Worm (Caenorhabditis elegans) whole organism, early embryonic: ENCODE data around the gene nhr-163.

ENCODE experiments used
- B0310.2 ChIP-seq: sonication (generic microtip); optimal IDR thresholded peaks from 2 replicates; lab custom pipeline; 2016; ENCODE audit warnings: mild to moderate bottlenecking, missing genetic modification characterization, missing compliant biosample characterization
- F13C5.2 ChIP-seq: sonication (generic microtip); optimal IDR thresholded peaks from 2 replicates; lab custom pipeline; 2017; ENCODE audit warnings: mild to moderate bottlenecking, missing genetic modification characterization, inconsistent platforms, missing compliant biosample characterization
- aly-1 ChIP-seq: sonication (generic microtip); optimal IDR thresholded peaks from 2 replicates; lab custom pipeline; 2016; ENCODE audit warnings: missing genetic modification characterization, missing compliant biosample characterization
- ama-1 ChIP-seq: fragments of 150-350 bp; optimal IDR thresholded peaks from 2 replicates; lab custom pipeline; 2014
- ceh-13 ChIP-seq: fragments of 200-800 bp; sonication (Bioruptor generic); optimal IDR thresholded peaks from 2 replicates; lab custom pipeline; 2018; ENCODE audit warnings: mild to moderate bottlenecking, missing genetic modification characterization, missing compliant biosample characterization
- ceh-36 ChIP-seq: sonication (generic microtip); optimal IDR thresholded peaks from 2 replicates; lab custom pipeline; 2016; ENCODE audit warnings: missing genetic modification characterization, inconsistent platforms, missing compliant biosample characterization
- ets-7 ChIP-seq: sonication (generic microtip); optimal IDR thresholded peaks from 2 replicates; lab custom pipeline; 2016; ENCODE audit warnings: missing genotype, missing genetic modification characterization, missing compliant biosample characterization
- flt-1 ChIP-seq: fragments of 200-800 bp; sonication (Bioruptor generic); IDR thresholded peaks from 2 replicates; pipeline ENCODE4 v1.3.6; 2022; ENCODE audit warnings: missing genetic modification characterization, missing compliant biosample characterization
- hmbx-1 ChIP-seq: sonication (generic microtip); optimal IDR thresholded peaks from 2 replicates; lab custom pipeline; 2016; ENCODE audit warnings: mild to moderate bottlenecking, missing genetic modification characterization, missing compliant biosample characterization
- hmg-4 ChIP-seq: fragments of 200-800 bp; sonication (Bioruptor generic); optimal IDR thresholded peaks from 2 replicates; lab custom pipeline; 2018; ENCODE audit warnings: mild to moderate bottlenecking, missing genetic modification characterization, missing compliant biosample characterization
- hnd-1 ChIP-seq: sonication (generic microtip); optimal IDR thresholded peaks from 2 replicates; lab custom pipeline; 2016; ENCODE audit warnings: missing genetic modification characterization, missing compliant biosample characterization
- pes-1 ChIP-seq: fragments of 200-800 bp; sonication (Bioruptor generic); IDR thresholded peaks from 2 replicates; pipeline ENCODE4 v1.3.6; 2022; ENCODE audit warnings: missing genetic modification reagents, missing genetic modification characterization, missing compliant biosample characterization
- scrt-1 ChIP-seq: fragments of 200-800 bp; sonication (Bioruptor generic); IDR thresholded peaks from 2 replicates; pipeline ENCODE4 v1.3.6; 2022; ENCODE audit warnings: missing genetic modification characterization, missing compliant biosample characterization
- sea-1 ChIP-seq: fragments of 200-800 bp; sonication (Bioruptor generic); conservative IDR thresholded peaks from 2 replicates; pipeline ENCODE4 v1.3.6; 2022; ENCODE audit warnings: missing genetic modification characterization, missing compliant biosample characterization
- tbx-11 ChIP-seq: fragments of 200-800 bp; sonication (Bioruptor generic); IDR thresholded peaks from 2 replicates; pipeline ENCODE4 v1.3.6; 2022; ENCODE audit warnings: missing genetic modification characterization, missing compliant biosample characterization
- tbx-37 ChIP-seq: fragments of 200-800 bp; sonication (Bioruptor generic); conservative IDR thresholded peaks from 2 replicates; pipeline ENCODE4 v1.3.6; 2022; ENCODE audit warnings: missing genetic modification reagents, missing genetic modification characterization, missing compliant biosample characterization
- tra-4 ChIP-seq: sonication (generic microtip); optimal IDR thresholded peaks from 2 replicates; lab custom pipeline; 2017; ENCODE audit warnings: missing genetic modification characterization, missing compliant biosample characterization

The nhr-163 gene

DNA sequence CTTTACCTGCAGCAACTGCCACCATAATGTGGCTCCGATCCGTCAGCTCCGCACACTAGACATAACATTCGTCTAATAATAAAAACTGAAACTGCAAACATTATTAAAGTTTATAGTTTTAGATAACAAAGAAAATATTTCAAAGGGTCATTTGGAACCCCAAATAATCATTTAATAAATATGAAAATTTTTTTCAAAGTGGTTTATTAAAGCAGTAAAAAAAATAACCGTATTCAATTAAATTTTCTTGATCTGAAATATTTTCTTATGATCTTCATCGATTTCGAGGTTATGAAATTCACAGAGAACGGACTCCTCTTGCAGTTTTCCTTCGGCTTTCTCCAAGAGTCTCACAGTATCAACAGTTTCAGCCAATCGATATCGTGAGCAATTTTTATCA, at the start of gene nhr-163:
Gene nhr-163, minus strand, starts transcription at position 101 of the 400 bp plus-strand sequence.
- TF ChIP-seq pes-1 (GFP tag; lab: Robert Waterston, UW) (no peak), hnd-1 (tag; lab: Kevin White, UChicago) (no peak), scrt-1 (GFP tag; lab: Robert Waterston, UW) (no peak), flt-1 (GFP tag; lab: Robert Waterston, UW) (no peak), ets-7 (no peak), tbx-11 (GFP tag; lab: Robert Waterston, UW) (no peak), ceh-36 (tag; lab: Kevin White, UChicago) (no peak), tbx-37 (no peak), hmbx-1 (tag; lab: Kevin White, UChicago) (no peak), sea-1 (GFP tag; lab: Robert Waterston, UW) (no peak), B0310.2 (tag; lab: Kevin White, UChicago) (no peak), F13C5.2 (tag; lab: Kevin White, UChicago) (no peak), ceh-13 (GFP tag; lab: Kevin White, UChicago) (no peak), aly-1 (tag; lab: Kevin White, UChicago) (no peak), tra-4 (tag; lab: Kevin White, UChicago) (no peak), hmg-4 (no peak), ama-1 (lab: Kevin White, UChicago) (no peak)

DNA sequence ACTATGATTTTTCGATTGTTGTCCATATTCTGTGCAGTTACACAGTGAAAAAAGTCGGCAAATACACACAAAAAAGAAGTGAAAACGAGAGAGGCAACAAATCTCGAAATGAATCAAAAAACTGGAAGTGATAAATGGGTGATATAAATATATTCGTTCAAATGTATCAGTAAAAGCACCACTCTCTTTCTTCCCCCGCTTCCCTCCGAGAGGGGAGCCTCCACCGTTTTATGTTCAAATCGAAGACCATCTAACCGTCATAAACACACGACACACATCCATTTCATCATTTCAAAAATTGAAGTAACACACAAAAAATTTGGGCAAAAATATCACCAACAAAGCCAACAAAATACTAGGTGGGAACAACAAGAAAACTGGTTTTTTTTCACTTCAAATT, 41.2 kb upstream of the nhr-163 start, which contains the start of gene F20A1.6:
Gene F20A1.6, minus strand, starts transcription at position 101 of the 400 bp plus-strand sequence.
- TF ChIP-seq tbx-37 (no peak), pes-1 (GFP tag; lab: Robert Waterston, UW) (no peak), F13C5.2 (tag; lab: Kevin White, UChicago) (no peak), ama-1 (lab: Kevin White, UChicago) (no peak), hmbx-1 (tag; lab: Kevin White, UChicago) (no peak), tbx-11 (GFP tag; lab: Robert Waterston, UW) (no peak), hmg-4 (no peak), aly-1 (tag; lab: Kevin White, UChicago) (no peak), tra-4 (tag; lab: Kevin White, UChicago) (no peak), B0310.2 (tag; lab: Kevin White, UChicago) (no peak), hnd-1 (tag; lab: Kevin White, UChicago) (no peak), flt-1 (GFP tag; lab: Robert Waterston, UW) (no peak), ceh-36 (tag; lab: Kevin White, UChicago) (no peak), ets-7 (no peak), sea-1 (GFP tag; lab: Robert Waterston, UW) (no peak), scrt-1 (GFP tag; lab: Robert Waterston, UW) (no peak), ceh-13 (GFP tag; lab: Kevin White, UChicago) (no peak)

DNA sequence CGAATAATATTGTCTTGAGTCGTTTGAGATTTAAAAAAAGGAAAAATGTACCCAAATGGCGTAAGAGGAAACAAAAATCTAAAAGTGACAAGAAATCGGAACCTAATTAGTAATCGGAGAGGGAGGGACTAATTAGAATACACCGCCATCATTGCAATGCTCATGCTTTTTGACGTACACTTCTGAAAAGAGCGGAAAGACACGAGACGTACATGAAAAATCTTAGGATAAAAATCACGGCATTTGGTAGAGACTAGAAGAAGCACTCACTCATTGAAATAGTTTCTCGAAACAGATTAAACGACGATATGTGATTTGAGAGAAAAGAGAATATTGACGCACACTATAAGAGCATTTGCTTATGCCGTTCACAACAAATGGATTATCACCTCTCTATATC, 37.1 kb upstream of the nhr-163 start:
- TF ChIP-seq F13C5.2 (tag; lab: Kevin White, UChicago) = no peak
- TF ChIP-seq ama-1 (lab: Kevin White, UChicago) = no peak
- TF ChIP-seq tbx-11 (GFP tag; lab: Robert Waterston, UW) = no peak
- TF ChIP-seq flt-1 (GFP tag; lab: Robert Waterston, UW) = no peak
- no peak for TF ChIP-seq ets-7
- no peak for TF ChIP-seq ceh-13 (GFP tag; lab: Kevin White, UChicago)
- no peak for TF ChIP-seq hnd-1 (tag; lab: Kevin White, UChicago)
- no peak for TF ChIP-seq ceh-36 (tag; lab: Kevin White, UChicago)
- no peak for TF ChIP-seq scrt-1 (GFP tag; lab: Robert Waterston, UW)
- no peak for TF ChIP-seq tbx-37
- no peak for TF ChIP-seq B0310.2 (tag; lab: Kevin White, UChicago)
- TF ChIP-seq hmg-4 = no peak

DNA sequence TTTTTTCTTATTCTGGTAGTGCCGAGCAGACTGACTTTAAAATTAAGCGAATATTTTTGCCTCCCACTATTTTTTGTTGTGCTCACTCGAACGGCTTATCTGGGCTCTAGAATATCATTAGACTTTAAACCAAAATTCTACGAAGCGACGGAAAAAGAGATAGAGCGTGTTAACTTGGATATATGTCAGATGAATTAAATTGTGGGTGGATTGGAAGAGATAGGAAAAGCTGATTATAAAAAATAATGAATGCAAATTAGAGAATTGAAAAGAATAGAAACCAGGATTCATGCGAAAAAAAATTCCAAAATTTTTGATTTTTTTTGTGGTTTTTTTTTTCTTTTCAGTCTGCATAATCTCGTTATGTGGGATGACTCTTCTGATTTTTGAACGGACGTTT, 35.9 kb upstream of the nhr-163 start, which contains the start of gene F20A1.4:
Gene F20A1.4, minus strand, starts transcription at position 101 of the 400 bp plus-strand sequence.
- TF ChIP-seq tbx-37 (no peak), tra-4 (tag; lab: Kevin White, UChicago) (no peak), scrt-1 (GFP tag; lab: Robert Waterston, UW) (no peak), ceh-13 (GFP tag; lab: Kevin White, UChicago) (no peak), hmg-4 (no peak), sea-1 (GFP tag; lab: Robert Waterston, UW) (no peak), hnd-1 (tag; lab: Kevin White, UChicago) (no peak), B0310.2 (tag; lab: Kevin White, UChicago) (no peak), ama-1 (lab: Kevin White, UChicago) (no peak), flt-1 (GFP tag; lab: Robert Waterston, UW) (no peak), F13C5.2 (tag; lab: Kevin White, UChicago) (no peak), tbx-11 (GFP tag; lab: Robert Waterston, UW) (no peak), ets-7 (no peak), aly-1 (tag; lab: Kevin White, UChicago) (no peak), hmbx-1 (tag; lab: Kevin White, UChicago) (no peak), pes-1 (GFP tag; lab: Robert Waterston, UW) (no peak), ceh-36 (tag; lab: Kevin White, UChicago) (no peak)

- TF ChIP-seq tra-4 (tag; lab: Kevin White, UChicago) = no peak
Measured at ce11 chrV:7017059-7017458, 31.2 kb upstream of the nhr-163 start, which contains the start of gene srsx-32. Gene srsx-32 (plus strand): TSS chrV:7017359.

DNA sequence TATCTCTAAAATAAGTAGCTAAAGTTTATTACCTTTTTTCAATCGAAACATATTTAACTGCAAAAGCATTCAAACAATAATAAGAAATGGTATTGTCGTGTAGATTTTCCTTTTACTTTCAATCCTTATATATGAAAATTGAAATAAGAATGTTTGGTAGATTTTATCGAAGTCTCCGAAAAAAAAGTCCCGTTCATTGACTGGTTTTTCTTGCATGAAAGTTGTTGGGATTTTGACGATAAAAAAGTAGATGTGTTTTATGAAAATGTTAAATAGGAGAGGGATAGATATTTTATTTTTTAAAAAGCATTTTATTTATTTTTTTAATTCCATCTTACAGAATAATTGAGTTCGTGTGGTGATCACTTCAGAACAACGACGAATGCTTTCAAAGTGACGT, 30.0 kb upstream of the nhr-163 start, which contains the start of gene C33G8.13:
Gene C33G8.13, minus strand, starts transcription at position 101 of the 400 bp plus-strand sequence.
- TF ChIP-seq hnd-1 (tag; lab: Kevin White, UChicago) = no peak
- TF ChIP-seq flt-1 (GFP tag; lab: Robert Waterston, UW) = no peak
- TF ChIP-seq ceh-13 (GFP tag; lab: Kevin White, UChicago) = no peak
- no peak for TF ChIP-seq tra-4 (tag; lab: Kevin White, UChicago)
- TF ChIP-seq aly-1 (tag; lab: Kevin White, UChicago) = no peak
- TF ChIP-seq scrt-1 (GFP tag; lab: Robert Waterston, UW) = no peak
- no peak for TF ChIP-seq F13C5.2 (tag; lab: Kevin White, UChicago)

DNA sequence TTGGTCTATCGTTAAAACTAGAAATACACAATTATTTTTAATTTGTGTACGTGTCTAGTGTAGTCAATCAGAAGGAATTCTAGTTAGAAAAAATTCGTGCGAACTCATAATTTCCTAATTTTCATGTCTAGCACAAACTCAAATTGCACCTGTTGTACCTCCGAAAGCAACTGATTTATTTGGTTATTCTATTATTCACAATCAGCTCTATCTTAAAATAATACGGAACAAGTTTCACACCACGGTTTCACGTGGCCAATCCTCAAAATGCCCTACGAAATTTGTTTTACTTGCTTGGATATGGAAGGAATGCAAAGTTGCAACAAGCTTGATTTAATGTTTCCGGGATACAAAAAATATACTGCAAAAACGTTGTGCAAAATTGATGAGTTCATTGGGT, 26.8 kb upstream of the nhr-163 start, which contains the start of gene srw-127:
Gene srw-127, plus strand, starts transcription at position 301 of the 400 bp plus-strand sequence.
- TF ChIP-seq tbx-37 (no peak), hnd-1 (tag; lab: Kevin White, UChicago) (no peak), aly-1 (tag; lab: Kevin White, UChicago) (no peak), scrt-1 (GFP tag; lab: Robert Waterston, UW) (no peak), ets-7 (no peak), sea-1 (GFP tag; lab: Robert Waterston, UW) (no peak), tra-4 (tag; lab: Kevin White, UChicago) (no peak), B0310.2 (tag; lab: Kevin White, UChicago) (no peak), ceh-36 (tag; lab: Kevin White, UChicago) (no peak), ama-1 (lab: Kevin White, UChicago) (no peak), tbx-11 (GFP tag; lab: Robert Waterston, UW) (no peak), F13C5.2 (tag; lab: Kevin White, UChicago) (no peak), hmg-4 (no peak), flt-1 (GFP tag; lab: Robert Waterston, UW) (no peak), pes-1 (GFP tag; lab: Robert Waterston, UW) (no peak)
